Fruit fly (Drosophila melanogaster) whole organism, adult: ENCODE results near the gene ZAP3.

Source experiments
- CG7101 ChIP-seq: fragments of 200-800 bp; sonication (Bioruptor generic); optimal IDR thresholded peaks from 2 replicates; lab custom pipeline; 2018; ENCODE audit warnings: missing biosample characterization, mild to moderate bottlenecking, missing genetic modification characterization, moderate library complexity
- Hr96 ChIP-seq: fragments of 200-800 bp; sonication (Bioruptor generic); optimal IDR thresholded peaks from 2 replicates; lab custom pipeline; 2016; ENCODE audit warnings: missing biosample characterization, missing genetic modification characterization
- bab1 ChIP-seq: fragments of 200-800 bp; sonication (Bioruptor generic); optimal IDR thresholded peaks from 3 replicates; lab custom pipeline; 2019; ENCODE audit warnings: missing biosample characterization, mild to moderate bottlenecking, missing genetic modification characterization, moderate library complexity
- kay ChIP-seq: fragments of 200-800 bp; sonication (Bioruptor generic); peaks from one replicate; lab custom pipeline; 2016; ENCODE audit warnings: missing biosample characterization, missing genetic modification characterization, borderline replicate concordance

dm6 chrX:10104477-10104876, 22.2 kb upstream of the ZAP3 start:
- no peak for TF ChIP-seq CG7101 (tag; lab: Kevin White, UChicago)
- TF ChIP-seq Hr96 (GFP tag; lab: Kevin White, UChicago): no peak
- TF ChIP-seq bab1 (GFP tag; lab: Kevin White, UChicago): no peak
- TF ChIP-seq kay (GFP tag; lab: Kevin White, UChicago): no peak
